Fruit fly (Drosophila melanogaster) S2 (cell line): ENCODE results near the gene CG42747.

Experiments
- CG8478 ChIP-seq: fragments of >200 bp; optimal IDR thresholded peaks from 2 replicates; lab custom pipeline; 2018
- CTCF ChIP-seq, 2 experiments: fragments of >200 bp; optimal IDR thresholded peaks; 2 replicates each; lab custom pipeline; 2018

DNA sequence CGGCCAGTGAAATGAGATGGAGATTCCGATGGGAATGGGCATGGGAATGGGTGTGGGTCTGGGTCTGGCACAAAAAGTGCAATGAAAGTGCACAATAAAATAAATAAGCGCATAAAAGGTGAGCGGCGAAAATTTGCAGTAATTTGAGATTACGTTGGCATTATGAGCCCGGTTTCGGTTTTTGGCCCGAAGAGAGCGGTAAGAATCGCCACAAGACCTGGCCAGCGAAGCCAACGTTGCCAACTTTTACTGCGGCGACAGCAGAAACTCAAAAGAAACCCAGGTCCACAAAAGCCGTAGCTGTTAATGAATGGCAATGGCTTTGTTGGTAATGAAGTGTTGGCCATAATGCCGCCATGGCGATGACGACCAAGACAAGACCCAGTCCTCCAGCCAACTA lies 2.6 kb upstream of the CG42747 start:
- TF ChIP-seq CG8478 (lab: Kevin White, UChicago) = no peak
- no peak for TF ChIP-seq CTCF (optimal IDR thresholded peaks at IDR 0.05; lab: Kevin White, UChicago)
